Fruit fly (Drosophila melanogaster) whole organism, prepupa: ENCODE measurements around the gene CG11726.

Experiments
- Blimp-1 ChIP-seq: fragments of 200-800 bp; sonication (Bioruptor generic); optimal IDR thresholded peaks from 3 replicates; lab custom pipeline; 2017; ENCODE audit warnings: missing biosample characterization, missing genetic modification characterization, mild to moderate bottlenecking, moderate library complexity, missing genetic modification reagents
- CG10631 ChIP-seq: fragments of 200-800 bp; sonication (Bioruptor generic); optimal IDR thresholded peaks from 2 replicates; lab custom pipeline; 2016; ENCODE audit warnings: missing biosample characterization, missing genetic modification characterization
- CG10669 ChIP-seq: fragments of 200-800 bp; sonication (Bioruptor generic); optimal IDR thresholded peaks from 3 replicates; lab custom pipeline; 2018; ENCODE audit warnings: missing biosample characterization, mild to moderate bottlenecking, missing genetic modification characterization, moderate library complexity
- CG11294 ChIP-seq: fragments of 200-800 bp; sonication (Bioruptor generic); IDR thresholded peaks from 2 replicates; pipeline ENCODE4 v1.3.6; 2022; ENCODE audit warnings: missing biosample characterization, missing genetic modification characterization
- CG11902 ChIP-seq: fragments of 200-800 bp; sonication (Bioruptor generic); optimal IDR thresholded peaks from 3 replicates; lab custom pipeline; 2016; ENCODE audit warnings: missing biosample characterization, missing genetic modification characterization
- CG15336 ChIP-seq: fragments of 200-800 bp; sonication (Bioruptor generic); IDR thresholded peaks from 2 replicates; pipeline ENCODE4 v1.3.6; 2022; ENCODE audit warnings: missing biosample characterization, missing genetic modification characterization
- CG3032 ChIP-seq: fragments of 200-800 bp; optimal IDR thresholded peaks from 2 replicates; lab custom pipeline; 2019; ENCODE audit warnings: missing biosample characterization, mild to moderate bottlenecking, missing genetic modification characterization, moderate library complexity
- CG31627 ChIP-seq: fragments of 200-800 bp; sonication (Bioruptor generic); optimal IDR thresholded peaks from 3 replicates; lab custom pipeline; 2016; ENCODE audit warnings: missing biosample characterization, missing genetic modification characterization
- CG32006 ChIP-seq: fragments of 200-800 bp; sonication (Bioruptor generic); optimal IDR thresholded peaks from 3 replicates; lab custom pipeline; 2017; ENCODE audit warnings: missing biosample characterization, mild to moderate bottlenecking, missing genetic modification characterization
- CG3919 ChIP-seq: fragments of 200-800 bp; sonication (Bioruptor generic); optimal IDR thresholded peaks from 3 replicates; lab custom pipeline; 2016; ENCODE audit warnings: missing biosample characterization, missing genetic modification characterization
- CG4318 ChIP-seq: fragments of 200-800 bp; sonication (Bioruptor generic); optimal IDR thresholded peaks from 3 replicates; lab custom pipeline; 2017; ENCODE audit warnings: missing biosample characterization, mild to moderate bottlenecking, missing genetic modification characterization
- CG6163 ChIP-seq: fragments of 200-800 bp; sonication (Bioruptor generic); IDR thresholded peaks from 3 replicates; pipeline ENCODE4 v1.3.6; 2022; ENCODE audit warnings: missing biosample characterization, missing genetic modification characterization
- CG6792 ChIP-seq: fragments of 200-800 bp; sonication (Bioruptor generic); optimal IDR thresholded peaks from 3 replicates; lab custom pipeline; 2016; ENCODE audit warnings: missing biosample characterization, missing genetic modification characterization
- CG6808 ChIP-seq: fragments of 200-800 bp; sonication (Bioruptor generic); optimal IDR thresholded peaks from 3 replicates; lab custom pipeline; 2017; ENCODE audit warnings: missing biosample characterization, missing genetic modification characterization, mild to moderate bottlenecking, moderate library complexity, missing genetic modification reagents
- CG6854 ChIP-seq: fragments of 200-800 bp; sonication (Bioruptor generic); optimal IDR thresholded peaks from 2 replicates; lab custom pipeline; 2017; ENCODE audit warnings: missing biosample characterization, mild to moderate bottlenecking, missing genetic modification characterization
- CG7368 ChIP-seq: fragments of 200-800 bp; sonication (Bioruptor generic); optimal IDR thresholded peaks from 3 replicates; lab custom pipeline; 2016; ENCODE audit warnings: missing biosample characterization, missing genetic modification characterization
- CG8119 ChIP-seq: fragments of 200-800 bp; sonication (Bioruptor generic); IDR thresholded peaks from 3 replicates; pipeline ENCODE4 v1.3.6; 2022; ENCODE audit warnings: missing biosample characterization, missing genetic modification characterization
- CG8319 ChIP-seq: fragments of 200-800 bp; sonication (Bioruptor generic); optimal IDR thresholded peaks from 3 replicates; lab custom pipeline; 2016; ENCODE audit warnings: missing biosample characterization, missing genetic modification characterization
- CG8632 ChIP-seq: fragments of 200-800 bp; sonication (Bioruptor generic); optimal IDR thresholded peaks from 3 replicates; lab custom pipeline; 2016; ENCODE audit warnings: missing biosample characterization, missing genetic modification characterization
- Eip75B ChIP-seq: fragments of 200-800 bp; sonication (Bioruptor generic); optimal IDR thresholded peaks from 3 replicates; lab custom pipeline; 2016; ENCODE audit warnings: missing biosample characterization, missing genetic modification characterization
- Eip78C ChIP-seq: fragments of 200-800 bp; sonication (Bioruptor generic); peaks from one replicate; lab custom pipeline; 2016; ENCODE audit warnings: missing biosample characterization, missing genetic modification characterization
- Eip93F ChIP-seq: fragments of 200-800 bp; sonication (Bioruptor generic); optimal IDR thresholded peaks from 2 replicates; lab custom pipeline; 2016; ENCODE audit warnings: missing biosample characterization, mild to moderate bottlenecking, missing genetic modification characterization
- Ets96B ChIP-seq: fragments of 200-800 bp; optimal IDR thresholded peaks from 2 replicates; lab custom pipeline; 2019; ENCODE audit warnings: missing biosample characterization, mild to moderate bottlenecking, missing genetic modification characterization, moderate library complexity
- Hr38 ChIP-seq: sonication (Bioruptor generic); optimal IDR thresholded peaks from 2 replicates; lab custom pipeline; 2016; ENCODE audit warnings: missing biosample characterization, missing genetic modification characterization
- Hr39 ChIP-seq: fragments of 200-800 bp; sonication (Bioruptor generic); optimal IDR thresholded peaks from 2 replicates; lab custom pipeline; 2016; ENCODE audit warnings: missing biosample characterization, missing genetic modification characterization
- Lpt ChIP-seq: fragments of 200-800 bp; sonication (Bioruptor generic); optimal IDR thresholded peaks from 3 replicates; lab custom pipeline; 2016; ENCODE audit warnings: missing biosample characterization, missing genetic modification characterization
- OdsH ChIP-seq: fragments of 200-800 bp; sonication (Bioruptor generic); optimal IDR thresholded peaks from 3 replicates; lab custom pipeline; 2016; ENCODE audit warnings: missing biosample characterization, missing genetic modification characterization
- Sox102F ChIP-seq: fragments of 200-800 bp; sonication (Bioruptor generic); optimal IDR thresholded peaks from 2 replicates; lab custom pipeline; 2016; ENCODE audit warnings: missing biosample characterization, mild to moderate bottlenecking, missing genetic modification characterization
- Sox14 ChIP-seq: fragments of 200-800 bp; sonication (Bioruptor generic); optimal IDR thresholded peaks from 3 replicates; lab custom pipeline; 2016; ENCODE audit warnings: missing biosample characterization, missing genetic modification characterization
- achi ChIP-seq: fragments of 200-800 bp; sonication (Bioruptor generic); optimal IDR thresholded peaks from 3 replicates; lab custom pipeline; 2016; ENCODE audit warnings: missing biosample characterization, missing genetic modification characterization
- acj6 ChIP-seq: fragments of 200-800 bp; sonication (Bioruptor generic); optimal IDR thresholded peaks from 3 replicates; lab custom pipeline; 2016; ENCODE audit warnings: missing biosample characterization, missing genetic modification characterization
- cyc ChIP-seq: fragments of 200-800 bp; sonication (Bioruptor generic); optimal IDR thresholded peaks from 3 replicates; lab custom pipeline; 2016; ENCODE audit warnings: missing biosample characterization, missing genetic modification characterization
- dac ChIP-seq: fragments of 200-800 bp; sonication (Bioruptor generic); optimal IDR thresholded peaks from 2 replicates; lab custom pipeline; 2017; ENCODE audit warnings: missing biosample characterization, mild to moderate bottlenecking, missing genetic modification characterization
- eg ChIP-seq: fragments of 200-800 bp; sonication (Bioruptor generic); IDR thresholded peaks from 3 replicates; pipeline ENCODE4 v1.3.6; 2022; ENCODE audit warnings: missing biosample characterization, missing genetic modification characterization
- esn ChIP-seq: fragments of 200-800 bp; sonication (Bioruptor generic); optimal IDR thresholded peaks from 2 replicates; lab custom pipeline; 2016; ENCODE audit warnings: missing biosample characterization, mild to moderate bottlenecking, missing genetic modification characterization, moderate library complexity
- fd59A ChIP-seq: fragments of 200-800 bp; sonication (Bioruptor generic); optimal IDR thresholded peaks from 2 replicates; lab custom pipeline; 2017; ENCODE audit warnings: missing biosample characterization, mild to moderate bottlenecking, missing genetic modification characterization, missing genetic modification reagents
- fd85E ChIP-seq: fragments of 200-800 bp; sonication (Bioruptor generic); optimal IDR thresholded peaks from 3 replicates; lab custom pipeline; 2016; ENCODE audit warnings: missing biosample characterization, missing genetic modification characterization
- fkh ChIP-seq: fragments of 200-800 bp; sonication (Bioruptor generic); optimal IDR thresholded peaks from 3 replicates; lab custom pipeline; 2017; ENCODE audit warnings: missing biosample characterization, mild to moderate bottlenecking, missing genetic modification characterization, moderate library complexity
- lz ChIP-seq: fragments of 200-800 bp; sonication (Bioruptor generic); optimal IDR thresholded peaks from 3 replicates; lab custom pipeline; 2016; ENCODE audit warnings: missing biosample characterization, missing genetic modification characterization
- net ChIP-seq: fragments of 200-800 bp; sonication (Bioruptor generic); optimal IDR thresholded peaks from 3 replicates; lab custom pipeline; 2016; ENCODE audit warnings: missing biosample characterization, missing genetic modification characterization
- pdm3 ChIP-seq: fragments of 200-800 bp; sonication (Bioruptor generic); optimal IDR thresholded peaks from 3 replicates; lab custom pipeline; 2016; ENCODE audit warnings: missing biosample characterization, missing genetic modification characterization
- salr ChIP-seq, 2 experiments: fragments of 200-800 bp; sonication (Bioruptor generic); optimal IDR thresholded peaks; 3 replicates each; lab custom pipeline; 2016 to 2018; ENCODE audit warnings: missing biosample characterization in 2 of 2, missing genetic modification characterization in 2 of 2, mild to moderate bottlenecking in 1 of 2
- ss ChIP-seq, 2 experiments: fragments of 200-800 bp; sonication (Bioruptor generic); optimal IDR thresholded peaks; 2 replicates in 1 of 2; 3 replicates in 1 of 2; lab custom pipeline; 2017 to 2018; ENCODE audit warnings: mild to moderate bottlenecking in 2 of 2, missing biosample characterization in 2 of 2, missing genetic modification characterization in 2 of 2, moderate library complexity in 1 of 2
- svp ChIP-seq: fragments of 200-800 bp; sonication (Bioruptor generic); peaks from one replicate; lab custom pipeline; 2016; ENCODE audit warnings: missing biosample characterization, missing genetic modification characterization
- topi ChIP-seq: fragments of 200-800 bp; sonication (Bioruptor generic); optimal IDR thresholded peaks from 3 replicates; lab custom pipeline; 2016; ENCODE audit warnings: missing biosample characterization, missing genetic modification characterization
- vri ChIP-seq: fragments of 200-800 bp; sonication (Bioruptor generic); optimal IDR thresholded peaks from 3 replicates; lab custom pipeline; 2016; ENCODE audit warnings: missing biosample characterization, mild to moderate bottlenecking, missing genetic modification characterization

Gene CG11726

DNA sequence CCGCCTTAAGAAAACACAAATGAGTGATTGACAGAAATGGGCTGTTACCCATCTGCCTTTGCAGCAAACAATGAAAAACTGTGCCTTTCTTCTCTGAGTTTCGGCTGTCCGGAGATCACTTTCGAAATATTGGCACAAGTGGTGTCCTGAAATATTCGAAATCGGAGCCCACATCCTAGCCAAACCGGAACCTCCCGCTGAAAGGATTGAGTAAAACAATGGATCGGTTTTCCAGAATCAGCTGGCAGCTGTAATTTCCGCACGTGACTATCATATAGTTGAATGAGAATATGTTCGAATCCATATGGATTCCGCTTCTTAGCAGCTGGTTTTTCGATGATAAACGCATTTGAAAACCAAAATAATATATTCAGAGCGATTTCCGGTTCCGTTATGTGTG is 39.6 kb downstream of the CG11726 start:
- no peak for TF ChIP-seq esn
- TF ChIP-seq fd85E: no peak
- no peak for TF ChIP-seq CG8119 (GFP tag; lab: Robert Waterston, UW)
- TF ChIP-seq Blimp-1 (GFP tag; lab: Kevin White, UChicago): no peak
- TF ChIP-seq, all 60 proteins: peak for 0

DNA sequence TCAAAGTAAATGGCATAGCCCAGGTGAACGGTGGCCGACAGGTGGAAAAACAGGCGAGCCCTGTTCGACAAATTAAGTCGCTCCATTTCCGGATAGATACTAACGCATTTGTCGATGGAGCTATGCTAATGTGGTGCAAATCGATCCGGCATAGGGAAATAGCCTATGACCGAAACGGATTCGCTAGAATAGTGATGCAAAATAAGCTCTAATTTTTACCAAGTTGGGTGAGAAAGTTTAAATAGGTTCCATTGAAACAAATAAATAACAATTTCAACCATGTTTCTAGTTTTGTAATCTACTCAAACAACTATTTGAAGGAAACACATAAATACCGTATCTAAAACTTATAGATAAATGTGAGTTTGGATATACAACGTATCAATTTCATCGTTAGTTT is 40.9 kb downstream of the CG11726 start, which contains the start of gene CG6149:
Gene CG6149 (minus strand): TSS at position 101 of the 400 bp plus-strand sequence.
- TF ChIP-seq cyc (GFP tag; lab: Kevin White, UChicago) (no peak), CG8119 (GFP tag; lab: Robert Waterston, UW) (no peak), vri (GFP tag; lab: Kevin White, UChicago) (no peak), lz (GFP tag; lab: Kevin White, UChicago) (no peak), OdsH (GFP tag; lab: Kevin White, UChicago) (no peak), fkh (GFP tag; lab: Kevin White, UChicago) (no peak), CG6854 (GFP tag; lab: Kevin White, UChicago) (no peak), Sox14 (GFP tag; lab: Kevin White, UChicago) (no peak), dac (no peak), CG7368 (GFP tag; lab: Kevin White, UChicago) (no peak), CG11294 (GFP tag; lab: Robert Waterston, UW) (no peak), eg (GFP tag; lab: Robert Waterston, UW) (no peak), Lpt (GFP tag; lab: Kevin White, UChicago) (no peak), Sox102F (GFP tag; lab: Kevin White, UChicago) (no peak)

dm6 chr3L:11439570-11439969 is 45.1 kb downstream of the CG11726 start:
- TF ChIP-seq Ets96B: peak; percentile 59
- peak; percentile 59; the same call in 2 of the 3 replicates for TF ChIP-seq CG8119 (GFP tag; lab: Robert Waterston, UW)
- no peak for TF ChIP-seq CG11902
- TF ChIP-seq Blimp-1 (GFP tag; lab: Kevin White, UChicago): no peak
- TF ChIP-seq CG15336: peak; percentile 44; the same call in 1 of the 2 replicates
- peak; percentile 77 for TF ChIP-seq CG6163 (GFP tag; lab: Robert Waterston, UW)
- peak; percentile 44 for TF ChIP-seq CG10669 (GFP tag; lab: Kevin White, UChicago)
- TF ChIP-seq achi (GFP tag; lab: Kevin White, UChicago): peak; percentile 33
- TF ChIP-seq topi (GFP tag; lab: Kevin White, UChicago): peak; percentile 33
- TF ChIP-seq CG6854 (GFP tag; lab: Kevin White, UChicago): no peak
- TF ChIP-seq CG8632: peak; percentile 7
- TF ChIP-seq CG10631 (GFP tag; lab: Kevin White, UChicago): peak; percentile 20
- peak; percentile 3 for TF ChIP-seq CG6792 (GFP tag; lab: Kevin White, UChicago)
- peak; percentile 22 for TF ChIP-seq CG6808 (GFP tag; lab: Kevin White, UChicago)
- no peak for TF ChIP-seq salr (GFP tag; optimal IDR thresholded peaks at IDR 0.05; lab: Kevin White, UChicago)
- TF ChIP-seq Eip78C (GFP tag; lab: Kevin White, UChicago): peak; percentile 81
- peak; percentile 40 for TF ChIP-seq CG32006 (GFP tag; lab: Kevin White, UChicago)
- no peak for TF ChIP-seq OdsH (GFP tag; lab: Kevin White, UChicago)
- TF ChIP-seq dac: no peak
- TF ChIP-seq CG4318 (GFP tag; lab: Kevin White, UChicago): no peak
- TF ChIP-seq lz (GFP tag; lab: Kevin White, UChicago): no peak
- TF ChIP-seq Hr38: no peak
- peak; percentile 68 for TF ChIP-seq svp (GFP tag; lab: Kevin White, UChicago)
- no peak for TF ChIP-seq CG11294 (GFP tag; lab: Robert Waterston, UW)
- TF ChIP-seq CG7368 (GFP tag; lab: Kevin White, UChicago): peak; percentile 2
- peak; percentile 45 for TF ChIP-seq CG3919
- no peak for TF ChIP-seq Eip93F (GFP tag; lab: Kevin White, UChicago)
- TF ChIP-seq Hr39: peak; percentile 6
- no peak for TF ChIP-seq fd59A (GFP tag; lab: Kevin White, UChicago)
- TF ChIP-seq acj6: peak; percentile 13
- peak; percentile 57; the same call in 1 of the 3 replicates for TF ChIP-seq eg (GFP tag; lab: Robert Waterston, UW)
- peak; percentile 14 for TF ChIP-seq Sox102F (GFP tag; lab: Kevin White, UChicago)
- peak; percentile 42 for TF ChIP-seq CG3032 (tag; lab: Kevin White, UChicago)
- TF ChIP-seq CG31627 (GFP tag; lab: Kevin White, UChicago): peak; percentile 2
- TF ChIP-seq pdm3 (GFP tag; lab: Kevin White, UChicago): peak; percentile 18
- TF ChIP-seq net: peak; percentile 19
- peak; percentile 27 to 32 for TF ChIP-seq ss (GFP tag; optimal IDR thresholded peaks at IDR 0.05; lab: Kevin White, UChicago)
- TF ChIP-seq Eip75B: peak; percentile 45
- TF ChIP-seq CG8319 (GFP tag; lab: Kevin White, UChicago): peak; percentile 23
- TF ChIP-seq vri (GFP tag; lab: Kevin White, UChicago): no peak
